Worm (Caenorhabditis elegans) whole organism, L1 larva: ENCODE results near the gene clec-88.

Source experiments
- aly-2 ChIP-seq: fragments of 150-350 bp; optimal IDR thresholded peaks from 2 replicates; lab custom pipeline; 2014; ENCODE audit warnings: missing biosample characterization, missing genetic modification characterization
- dsc-1 ChIP-seq: sonication (generic microtip); optimal IDR thresholded peaks from 2 replicates; lab custom pipeline; 2016; ENCODE audit warnings: mild to moderate bottlenecking, missing genetic modification characterization, missing compliant biosample characterization
- egl-27 ChIP-seq, 2 experiments: fragments of 150-350 bp in 1 of 2; sonication (generic microtip); optimal IDR thresholded peaks; 3 replicates each; lab custom pipeline; 2017 to 2018; ENCODE audit warnings: missing biosample characterization in 2 of 2, missing genetic modification characterization in 2 of 2, missing genetic modification reagents in 2 of 2
- fkh-10 ChIP-seq: sonication (generic microtip); optimal IDR thresholded peaks from 2 replicates; lab custom pipeline; 2017; ENCODE audit warnings: missing biosample characterization, missing genetic modification reagents, missing genetic modification characterization
- fkh-8 ChIP-seq: sonication (generic microtip); optimal IDR thresholded peaks from 2 replicates; lab custom pipeline; 2016; ENCODE audit warnings: mild to moderate bottlenecking, missing genetic modification characterization, missing compliant biosample characterization
- fos-1 ChIP-seq: fragments of 150-350 bp; optimal IDR thresholded peaks from 2 replicates; lab custom pipeline; 2014; ENCODE audit warnings: missing biosample characterization, missing genetic modification characterization
- lin-15B ChIP-seq: fragments of 150-350 bp; sonication (generic microtip); optimal IDR thresholded peaks from 3 replicates; lab custom pipeline; 2014; ENCODE audit warnings: missing biosample characterization, missing genetic modification characterization
- nhr-71 ChIP-seq: sonication (generic microtip); optimal IDR thresholded peaks from 2 replicates; lab custom pipeline; 2016; ENCODE audit warnings: mild to moderate bottlenecking, missing genetic modification characterization, moderate library complexity, missing compliant biosample characterization
- nhr-76 ChIP-seq: sonication (generic microtip); optimal IDR thresholded peaks from 2 replicates; lab custom pipeline; 2017; ENCODE audit warnings: missing biosample characterization, missing genetic modification characterization
- pqm-1 ChIP-seq: sonication (generic microtip); optimal IDR thresholded peaks from 3 replicates; lab custom pipeline; 2017; ENCODE audit warnings: missing biosample characterization, missing genetic modification characterization
- skn-1 ChIP-seq: fragments of 150-350 bp; optimal IDR thresholded peaks from 2 replicates; lab custom pipeline; 2014; ENCODE audit warnings: missing biosample characterization, missing genetic modification characterization
- ztf-11 ChIP-seq, 2 experiments: sonication (generic microtip); optimal IDR thresholded peaks; 2 replicates each; lab custom pipeline; 2016 to 2017; ENCODE audit warnings: missing genetic modification characterization in 2 of 2, missing biosample characterization in 1 of 2, missing compliant biosample characterization in 1 of 2

ce11 chrII:6334745-6335260, 30.7 kb upstream of the clec-88 start:
- TF ChIP-seq lin-15B (no peak), fkh-8 (tag; lab: Kevin White, UChicago) (no peak), egl-27 (tag; optimal IDR thresholded peaks at IDR 0.05; lab: Kevin White, UChicago) (no peak), ztf-11 (tag; optimal IDR thresholded peaks at IDR 0.05; lab: Kevin White, UChicago) (no peak), fkh-10 (GFP tag; lab: Kevin White, UChicago) (no peak), skn-1 (tag; lab: Kevin White, UChicago) (no peak), fos-1 (tag; lab: Kevin White, UChicago) (no peak), aly-2 (tag; lab: Kevin White, UChicago) (no peak), pqm-1 (tag; lab: Kevin White, UChicago) (no peak), nhr-76 (no peak), nhr-71 (tag; lab: Kevin White, UChicago) (no peak), dsc-1 (tag; lab: Kevin White, UChicago) (no peak)
